Worm (Caenorhabditis elegans): ENCODE results near the gene str-28.

The str-28 gene

ce11 chrV:7434805-7435363 is 37.8 kb downstream of the str-28 start (continued):
- no peak for TF ChIP-seq nhr-42 (GFP tag; IDR thresholded peaks at IDR 0.05)
- TF ChIP-seq ceh-82 (tag; optimal IDR thresholded peaks at IDR 0.05): no peak
- no peak for TF ChIP-seq tag-97 (GFP tag; IDR thresholded peaks at IDR 0.05)
- TF ChIP-seq zfp-3 (GFP tag; conservative IDR thresholded peaks at IDR 0.05): 0 out of 2 replicates have a peak, but pooled peaks have one; percentile 28
- no peak for TF ChIP-seq Y5F2A.4 (GFP tag; optimal IDR thresholded peaks at IDR 0.05)
- peak; percentile 56 for TF ChIP-seq nhr-48 (tag; optimal IDR thresholded peaks at IDR 0.05)
- TF ChIP-seq mep-1 (tag; optimal IDR thresholded peaks at IDR 0.05): peak; percentile 35
- no peak for TF ChIP-seq rbr-2 (tag; optimal IDR thresholded peaks at IDR 0.05)
- no peak for TF ChIP-seq ztf-7 (tag; optimal IDR thresholded peaks at IDR 0.05)
- no peak for TF ChIP-seq daf-12 (tag; optimal IDR thresholded peaks at IDR 0.05)
- TF ChIP-seq zip-11 (GFP tag; IDR thresholded peaks at IDR 0.05): no peak
- no peak for TF ChIP-seq nhr-25 (tag; optimal IDR thresholded peaks at IDR 0.05; ENCODE audit: borderline replicate concordance, insufficient read depth)
- no peak for TF ChIP-seq ceh-62 (tag; optimal IDR thresholded peaks at IDR 0.05)
- TF ChIP-seq D1046.2 (GFP tag; IDR thresholded peaks at IDR 0.05): no peak
- TF ChIP-seq daf-16 (GFP tag; optimal IDR thresholded peaks at IDR 0.05): no peak
- TF ChIP-seq daf-16 (tag; optimal IDR thresholded peaks at IDR 0.05): peak; percentile 62
- TF ChIP-seq hmg-1.1 (GFP tag; IDR thresholded peaks at IDR 0.05): no peak; the same call in 1 of the 2 replicates
- TF ChIP-seq F37D6.2 (tag; optimal IDR thresholded peaks at IDR 0.05): no peak
- TF ChIP-seq snpc-4 (tag; optimal IDR thresholded peaks at IDR 0.05): no peak
- no peak for TF ChIP-seq pqm-1 (tag; optimal IDR thresholded peaks at IDR 0.05)
- TF ChIP-seq Y75B8A.6 (GFP tag; IDR thresholded peaks at IDR 0.05): no peak
- TF ChIP-seq spr-3 (GFP tag; optimal IDR thresholded peaks at IDR 0.05): no peak
- TF ChIP-seq dpl-1 (GFP tag; optimal IDR thresholded peaks at IDR 0.05): peak; percentile 24
- no peak for TF ChIP-seq F10B5.3 (tag; optimal IDR thresholded peaks at IDR 0.05)
- no peak for TF ChIP-seq lir-3 (tag; optimal IDR thresholded peaks at IDR 0.05)
- peak; percentile 78 for TF ChIP-seq dmd-6 (GFP tag; IDR thresholded peaks at IDR 0.05)
- TF ChIP-seq vab-7 (GFP tag; IDR thresholded peaks at IDR 0.05): no peak
- TF ChIP-seq daf-19 (GFP tag; conservative IDR thresholded peaks at IDR 0.05): no peak
- TF ChIP-seq egl-43 (GFP tag; IDR thresholded peaks at IDR 0.05): no peak
- TF ChIP-seq nhr-6 (tag; optimal IDR thresholded peaks at IDR 0.05): peak; percentile 28
- TF ChIP-seq egl-27 (tag; optimal IDR thresholded peaks at IDR 0.05): no peak
- TF ChIP-seq zip-2 (tag; optimal IDR thresholded peaks at IDR 0.05): no peak
- TF ChIP-seq hlh-11 (tag; optimal IDR thresholded peaks at IDR 0.05): peak; percentile 79
- no peak for TF ChIP-seq F49E8.2 (tag; optimal IDR thresholded peaks at IDR 0.05; ENCODE audit: borderline replicate concordance)
- TF ChIP-seq skn-1 (tag; optimal IDR thresholded peaks at IDR 0.05): no peak
- no peak for TF ChIP-seq Y48G9A.11 (GFP tag; IDR thresholded peaks at IDR 0.05)
- no peak for TF ChIP-seq nhr-102 (tag; optimal IDR thresholded peaks at IDR 0.05)
- TF ChIP-seq nhr-28 (tag; optimal IDR thresholded peaks at IDR 0.05): peak; percentile 44
- TF ChIP-seq aha-1 (tag): no peak
- TF ChIP-seq lin-1 (GFP tag; IDR thresholded peaks at IDR 0.05): no peak
- no peak for TF ChIP-seq aly-2 (tag; optimal IDR thresholded peaks at IDR 0.05)
- no peak for TF ChIP-seq ceh-28 (tag; optimal IDR thresholded peaks at IDR 0.05)
- TF ChIP-seq tra-1 (GFP tag; IDR thresholded peaks at IDR 0.05): no peak; the same call in 1 of the 2 replicates
- TF ChIP-seq F26F4.8 (GFP tag; conservative IDR thresholded peaks at IDR 0.05): no peak
- TF ChIP-seq ztf-11 (tag; optimal IDR thresholded peaks at IDR 0.05): no peak
- TF ChIP-seq jun-1 (tag; optimal IDR thresholded peaks at IDR 0.05): no peak
- TF ChIP-seq ZK546.5 (tag; optimal IDR thresholded peaks at IDR 0.05): no peak
- peak in 1 of 2 experiments; percentile 78 for TF ChIP-seq unc-62 (GFP tag; optimal IDR thresholded peaks at IDR 0.05 in 1 of 2)
- TF ChIP-seq unc-62 (tag; optimal IDR thresholded peaks at IDR 0.05): no peak
- peak; percentile 38 for TF ChIP-seq mes-2 (tag; optimal IDR thresholded peaks at IDR 0.05; ENCODE audit: poor library complexity, severe bottlenecking)
- no peak for TF ChIP-seq nhr-111 (GFP tag; optimal IDR thresholded peaks at IDR 0.05)
- TF ChIP-seq ceh-20 (GFP tag; IDR thresholded peaks at IDR 0.05): peak; percentile 50; the same call in 1 of the 2 replicates
- no peak for TF ChIP-seq lin-15B (tag; optimal IDR thresholded peaks at IDR 0.05)
